Fruit fly (Drosophila melanogaster): ENCODE results near the gene CG32037.

Gene CG32037

dm6 chr3L:9511287-9512256, 19.6 kb upstream of the CG32037 start, which contains the start of gene RpS9 (continued):
- no peak for TF ChIP-seq HmgD (GFP tag; optimal IDR thresholded peaks at IDR 0.05)
- TF ChIP-seq pros (GFP tag; optimal IDR thresholded peaks at IDR 0.05) = no peak
- TF ChIP-seq ac (GFP tag; optimal IDR thresholded peaks at IDR 0.05) = peak; percentile 29
- peak; percentile 44; the same call in 1 of the 3 replicates for TF ChIP-seq CG17361 (GFP tag; IDR thresholded peaks at IDR 0.05)
- TF ChIP-seq CG2712 (tag; optimal IDR thresholded peaks at IDR 0.05) = peak; percentile 46
- TF ChIP-seq CG8359 (GFP tag; optimal IDR thresholded peaks at IDR 0.05; ENCODE audit: borderline replicate concordance) = no peak
- no peak for TF ChIP-seq Lim3 (GFP tag; IDR thresholded peaks at IDR 0.05)
- peak; percentile 37 for TF ChIP-seq nmo (GFP tag; optimal IDR thresholded peaks at IDR 0.05)
- no peak for TF ChIP-seq CG4424 (GFP tag; optimal IDR thresholded peaks at IDR 0.05)
- TF ChIP-seq CG7928 (GFP tag; optimal IDR thresholded peaks at IDR 0.05) = no peak
- no peak for TF ChIP-seq Sry-β (GFP tag; optimal IDR thresholded peaks at IDR 0.05)
- peak; percentile 19 for TF ChIP-seq CG8924 (tag; optimal IDR thresholded peaks at IDR 0.05)
- TF ChIP-seq fu2 (GFP tag; optimal IDR thresholded peaks at IDR 0.05) = no peak
- TF ChIP-seq Poxn (GFP tag; IDR thresholded peaks at IDR 0.05) = no peak
- TF ChIP-seq CG10543 (GFP tag; optimal IDR thresholded peaks at IDR 0.05) = peak; percentile 35
- TF ChIP-seq tx (GFP tag; optimal IDR thresholded peaks at IDR 0.05) = no peak
- no peak for TF ChIP-seq sisA (GFP tag; IDR thresholded peaks at IDR 0.05)
- peak; percentile 67 for TF ChIP-seq CrebB (tag; optimal IDR thresholded peaks at IDR 0.05)
- TF ChIP-seq Nf-YA (GFP tag; IDR thresholded peaks at IDR 0.05) = no peak
- no peak for TF ChIP-seq CG10274 (GFP tag; optimal IDR thresholded peaks at IDR 0.05)
- no peak for TF ChIP-seq CG12942 (GFP tag; optimal IDR thresholded peaks at IDR 0.05)
- TF ChIP-seq fd64A (GFP tag; optimal IDR thresholded peaks at IDR 0.05) = no peak
- TF ChIP-seq CG6765 (GFP tag; optimal IDR thresholded peaks at IDR 0.05) = peak; percentile 61
- no peak for TF ChIP-seq pb (GFP tag; optimal IDR thresholded peaks at IDR 0.05)
- no peak for TF ChIP-seq C15 (GFP tag; IDR thresholded peaks at IDR 0.05)
- TF ChIP-seq CG8290 (GFP tag; optimal IDR thresholded peaks at IDR 0.05) = peak; percentile 20
- TF ChIP-seq CG8290 (tag; optimal IDR thresholded peaks at IDR 0.05) = peak in 1 of 2 experiments; percentile 65
- no peak for TF ChIP-seq CG3065 (GFP tag; optimal IDR thresholded peaks at IDR 0.05)
- peak; percentile 36 for TF ChIP-seq CG17829 (tag; optimal IDR thresholded peaks at IDR 0.05)
- TF ChIP-seq sr (GFP tag; IDR thresholded peaks at IDR 0.05) = no peak
- TF ChIP-seq otp (GFP tag; IDR thresholded peaks at IDR 0.05) = no peak
- TF ChIP-seq CG5245 (GFP tag; optimal IDR thresholded peaks at IDR 0.05) = no peak
- no peak for TF ChIP-seq disco-r (GFP tag; optimal IDR thresholded peaks at IDR 0.05)
- TF ChIP-seq CG8388 (GFP tag; optimal IDR thresholded peaks at IDR 0.05) = peak; percentile 7
- TF ChIP-seq dm (GFP tag; optimal IDR thresholded peaks at IDR 0.05) = peak; percentile 86
- TF ChIP-seq CG14710 (tag; optimal IDR thresholded peaks at IDR 0.05) = peak; percentile 53
- no peak for TF ChIP-seq lmd (GFP tag; IDR thresholded peaks at IDR 0.05)
- no peak for TF ChIP-seq CG1792 (GFP tag; optimal IDR thresholded peaks at IDR 0.05)
- no peak for TF ChIP-seq CG18476 (GFP tag; optimal IDR thresholded peaks at IDR 0.05)
- TF ChIP-seq CG31441 (GFP tag; IDR thresholded peaks at IDR 0.05) = no peak; the same call in 1 of the 2 replicates
- no peak for TF ChIP-seq lola (GFP tag; optimal IDR thresholded peaks at IDR 0.05)
- no peak for TF ChIP-seq cas (GFP tag; IDR thresholded peaks at IDR 0.05)
- TF ChIP-seq Lhr (GFP tag; optimal IDR thresholded peaks at IDR 0.05) = peak; percentile 63
- TF ChIP-seq btn (GFP tag; optimal IDR thresholded peaks at IDR 0.05) = no peak
- no peak for TF ChIP-seq CG6254 (GFP tag; optimal IDR thresholded peaks at IDR 0.05)
- no peak for TF ChIP-seq CG4854 (GFP tag; optimal IDR thresholded peaks at IDR 0.05)
- TF ChIP-seq hbn (GFP tag; IDR thresholded peaks at IDR 0.05; ENCODE audit: partially characterized antibody) = no peak
- no peak for TF ChIP-seq run (tag; optimal IDR thresholded peaks at IDR 0.05)
- no peak for TF ChIP-seq CG10431 (GFP tag; optimal IDR thresholded peaks at IDR 0.05)

Data from whole organism, embryonic.